Fruit fly (Drosophila melanogaster) whole organism, larva: ENCODE results near the gene CG9967.

Experiments
- noc ChIP-seq: fragments of 200-800 bp; sonication (Bioruptor generic); optimal IDR thresholded peaks from 3 replicates; lab custom pipeline; 2019; ENCODE audit warnings: missing biosample characterization, mild to moderate bottlenecking, missing genetic modification characterization, moderate library complexity

CG9967 gene

DNA sequence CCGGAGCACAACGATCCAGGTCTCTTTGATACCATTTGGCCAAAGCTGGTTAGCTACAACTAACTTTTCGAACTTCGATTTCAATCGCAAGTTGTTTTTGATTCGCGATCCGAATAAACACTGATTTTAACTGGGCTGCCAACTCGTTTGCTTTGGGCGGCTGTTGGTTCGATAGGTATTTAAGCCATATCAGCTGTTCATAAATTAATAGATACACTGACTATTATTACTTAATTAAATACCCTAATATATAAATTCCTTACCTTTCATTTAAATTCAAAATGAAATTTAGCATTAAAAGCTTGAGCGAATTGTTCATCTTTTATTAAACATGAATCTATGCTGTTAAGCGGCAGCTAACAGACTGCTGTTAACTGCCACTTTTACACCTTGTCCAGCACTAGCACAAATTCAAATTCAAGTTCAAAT, at the start of gene CG9967:
Gene CG9967, minus strand, starts transcription at position 129 of the 429 bp plus-strand sequence.
- no peak for TF ChIP-seq noc

- TF ChIP-seq noc, result no peak
These were observed 47.5 kb upstream of the CG9967 start for dm6 chr2L:2404631-2405030.

DNA sequence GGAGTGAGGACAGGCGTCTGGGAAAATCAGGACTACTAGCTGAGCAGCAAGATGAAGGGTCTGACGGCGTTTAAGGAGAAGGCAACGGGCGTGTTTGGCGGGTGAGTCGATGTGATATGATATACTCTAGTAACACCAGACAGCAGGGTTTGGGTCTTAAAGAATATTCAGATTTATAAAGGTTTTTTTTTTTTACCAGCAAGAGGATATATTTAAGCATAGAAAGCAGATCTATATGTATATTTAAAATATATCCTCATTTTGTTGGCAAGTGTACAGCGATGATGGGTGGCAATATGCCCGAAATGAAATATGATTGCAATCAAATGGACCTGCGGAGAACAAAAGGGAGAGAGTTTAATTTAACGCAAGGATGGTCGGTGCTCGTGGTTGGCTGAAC, 45.0 kb upstream of the CG9967 start:
- no peak for TF ChIP-seq noc

dm6 chr2L:2399897-2400296, 42.7 kb upstream of the CG9967 start, which contains the start of gene VGlut:
Gene VGlut, plus strand, starts transcription at chr2L:2400295.
- no peak for TF ChIP-seq noc

DNA sequence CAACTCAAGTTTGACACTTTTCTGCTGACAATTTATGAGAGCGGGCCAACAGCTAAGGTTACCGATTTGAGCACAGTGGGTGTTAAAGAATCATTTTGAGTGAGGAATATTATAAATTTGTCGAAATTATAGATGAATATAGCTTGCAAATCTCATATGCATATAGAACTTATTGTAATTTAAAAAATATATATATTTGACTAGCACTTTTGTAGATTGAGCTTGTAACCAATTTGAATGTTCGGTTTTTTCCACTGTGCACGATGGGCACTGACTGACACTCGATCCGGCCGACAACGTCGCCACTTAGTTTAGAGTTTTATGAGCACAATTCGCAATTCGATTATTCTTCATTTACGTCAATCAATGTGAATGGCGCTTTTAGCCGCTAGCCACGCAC, 41.3 kb upstream of the CG9967 start:
- TF ChIP-seq noc, result no peak

dm6 chr2L:2397080-2397479, 39.9 kb upstream of the CG9967 start:
- no peak for TF ChIP-seq noc

dm6 chr2L:2394872-2395271, 37.7 kb upstream of the CG9967 start:
- no peak for TF ChIP-seq noc

DNA sequence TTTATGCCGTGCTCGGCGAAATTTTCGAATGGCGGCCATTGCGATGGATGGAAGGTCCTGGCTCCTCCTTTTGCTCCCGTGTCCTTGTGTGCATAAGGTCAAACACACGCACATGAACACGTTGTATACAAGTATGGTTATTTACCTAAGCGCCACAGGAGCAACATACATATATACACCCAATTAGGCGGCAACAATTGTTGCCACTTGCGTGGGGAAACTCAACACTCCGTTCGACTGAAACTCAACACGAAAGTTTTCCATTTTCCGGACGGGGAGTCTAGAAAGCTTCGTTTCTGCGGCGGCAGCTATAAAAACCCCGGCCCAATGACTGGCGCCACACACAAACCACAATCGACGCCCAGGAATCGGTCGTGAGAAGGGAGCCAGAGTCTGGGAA, 34.2 kb upstream of the CG9967 start, which contains the start of gene CG46448:
Gene CG46448, plus strand, starts transcription at position 340 of the 400 bp plus-strand sequence.
- no peak for TF ChIP-seq noc

- TF ChIP-seq noc, result no peak
These were observed 33.4 kb upstream of the CG9967 start, which contains the start of gene CG43750 for dm6 chr2L:2390589-2390988. Gene CG43750, minus strand, starts transcription at chr2L:2390689.

DNA sequence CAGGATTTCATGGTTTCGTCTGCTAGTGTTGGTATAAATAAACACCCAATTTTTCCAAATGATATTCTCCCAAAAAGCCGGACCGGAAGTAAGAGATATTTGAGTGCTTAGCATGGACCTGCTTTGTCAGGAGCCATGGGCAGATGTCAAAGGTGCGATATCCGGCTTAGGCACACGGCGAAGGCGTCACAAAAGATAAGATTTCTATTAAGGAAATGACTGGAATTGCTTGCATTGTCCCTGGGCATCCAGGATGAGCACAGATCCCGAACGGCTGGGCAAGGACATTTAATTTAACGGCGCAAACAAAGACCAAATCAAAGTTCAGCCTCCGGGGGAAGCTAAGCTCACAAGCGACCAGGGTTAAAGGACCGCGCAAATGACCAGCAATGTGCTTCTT, 28.5 kb upstream of the CG9967 start, which contains the start of gene CG3557:
Gene CG3557, minus strand, starts transcription at position 101 of the 400 bp plus-strand sequence.
- TF ChIP-seq noc, result no peak

DNA sequence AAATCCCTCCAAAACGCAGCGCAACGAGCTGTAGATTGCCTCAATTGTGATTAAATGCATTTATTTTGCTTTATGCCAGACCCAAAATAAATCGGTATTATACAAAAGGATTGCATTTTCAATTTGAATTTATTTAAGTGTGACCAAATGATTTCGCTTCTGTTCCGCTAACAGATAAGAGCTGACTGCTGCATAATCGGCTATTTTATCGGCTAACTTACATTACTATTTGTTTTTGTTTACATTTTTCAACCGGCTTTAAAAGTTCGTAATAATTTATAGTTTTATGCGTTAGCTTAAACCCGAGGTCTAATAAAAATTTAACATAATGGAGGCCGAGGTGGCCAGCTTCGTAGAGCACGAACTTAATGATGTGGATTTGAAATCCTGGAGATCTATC, 25.8 kb upstream of the CG9967 start, which contains the start of gene PIG-Wa:
Gene PIG-Wa, plus strand, starts transcription at position 232 of the 400 bp plus-strand sequence.
- TF ChIP-seq noc, result no peak

- TF ChIP-seq noc, result peak; percentile 69
These were observed 23.6 kb upstream of the CG9967 start, which contains the start of gene Eogt for dm6 chr2L:2380805-2381204. Gene Eogt, plus strand, starts transcription at chr2L:2381097.

DNA sequence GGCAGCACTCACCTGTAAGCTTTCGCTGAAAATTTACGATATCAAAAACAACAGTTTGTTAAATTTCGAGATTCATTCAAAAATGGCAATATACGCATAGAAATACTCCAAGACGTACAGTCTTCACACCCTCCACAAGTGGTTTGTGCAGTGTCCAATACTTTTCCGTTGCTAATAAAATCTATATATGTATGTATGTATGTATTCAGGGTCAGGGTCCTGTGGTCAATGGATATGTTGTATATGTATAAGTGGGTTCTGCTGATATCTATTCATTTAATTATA, 19.2 kb upstream of the CG9967 start:
- no peak for TF ChIP-seq noc

- TF ChIP-seq noc, result peak; percentile 2
These were observed 18.7 kb upstream of the CG9967 start, which contains the start of gene Atxn7 for dm6 chr2L:2375655-2376417. Gene Atxn7, plus strand, starts transcription at chr2L:2375841.

DNA sequence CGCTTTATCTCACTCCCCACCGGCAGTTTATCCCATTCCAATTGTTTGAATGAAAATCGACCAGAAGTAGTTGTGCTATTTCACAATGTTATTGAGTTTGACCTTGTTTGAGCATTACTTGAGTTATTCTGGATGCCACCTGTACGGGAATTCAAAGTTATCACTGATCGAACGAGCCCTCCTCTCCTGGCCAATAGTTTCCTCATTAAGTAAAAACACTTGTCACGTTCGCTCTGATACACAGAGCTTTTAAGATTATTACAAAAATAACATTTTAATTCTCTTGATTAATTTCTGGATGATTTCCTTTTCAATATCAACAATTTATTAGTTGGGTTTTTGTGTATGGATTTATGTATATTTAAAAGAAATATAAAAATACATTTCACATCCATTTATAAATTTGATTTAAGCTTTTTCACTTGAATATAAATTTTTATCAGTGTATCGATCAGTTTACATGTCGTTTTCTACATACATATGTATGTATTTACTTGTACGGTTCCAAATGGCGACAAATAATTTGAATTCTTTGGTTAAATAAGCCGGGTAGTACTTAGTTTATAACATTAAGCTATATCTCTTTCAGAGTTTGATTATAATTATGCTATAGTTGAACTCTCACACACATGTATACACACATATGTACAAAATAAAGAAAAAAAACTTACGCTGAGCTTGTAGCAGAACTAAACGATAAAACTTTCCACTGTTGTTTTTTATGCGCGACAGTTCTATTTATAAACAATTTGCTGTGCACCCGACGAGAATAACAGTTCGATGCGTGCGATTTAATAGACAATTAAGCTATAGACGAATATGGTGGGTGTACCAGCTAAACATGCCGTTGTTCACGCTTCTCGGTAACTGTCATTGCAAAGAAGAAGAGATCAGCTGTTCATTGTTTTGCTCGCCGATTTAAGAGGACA, 16.9 kb upstream of the CG9967 start, which contains the start of the genes CG3609 and CG15390:
Gene CG3609, minus strand, starts transcription at position 810 of the 929 bp plus-strand sequence.
Gene CG15390, plus strand, starts transcription at position 896 of the 929 bp plus-strand sequence.
- peak; percentile 76 for TF ChIP-seq noc

dm6 chr2L:2372112-2372449, 14.9 kb upstream of the CG9967 start:
- no peak for TF ChIP-seq noc
